Fruit fly (Drosophila melanogaster): ENCODE results near the gene Acer.

Acer gene

DNA sequence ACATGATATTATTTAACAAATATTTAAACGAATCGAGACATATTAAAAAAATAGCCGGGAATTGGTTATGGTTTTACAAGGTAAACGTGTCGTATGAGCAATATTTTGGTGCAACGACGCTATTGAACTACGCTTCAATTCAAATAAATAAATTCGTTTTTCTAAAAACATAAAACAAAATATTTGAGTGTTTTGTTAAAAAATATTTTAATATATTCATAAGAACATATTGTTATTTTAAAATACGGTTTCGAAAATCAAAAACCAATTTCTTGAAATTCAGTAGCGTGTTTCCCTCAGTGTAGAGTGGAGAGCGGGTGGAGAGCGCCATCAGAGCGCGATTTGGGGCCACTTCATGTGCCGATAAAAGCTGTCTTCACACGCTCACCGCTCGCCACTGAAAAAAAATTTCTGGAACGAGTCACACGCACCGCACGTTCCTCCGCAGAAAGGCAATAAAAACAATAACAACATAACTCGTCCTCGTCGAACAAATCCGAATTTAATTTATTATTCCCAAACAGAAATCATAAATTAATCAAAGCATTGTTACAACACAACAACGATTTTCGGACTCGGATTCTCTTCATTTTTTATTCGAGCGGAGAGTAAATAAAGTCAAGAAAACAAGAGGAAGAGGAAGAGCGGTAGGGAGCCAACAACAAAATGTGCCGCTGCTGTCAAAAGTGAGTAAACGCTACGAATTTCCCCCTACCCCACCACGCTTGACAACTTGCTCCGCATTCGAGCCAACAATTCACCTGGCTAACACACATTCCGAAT, 13.9 kb downstream of the Acer start (continued):
- peak; percentile 56 for TF ChIP-seq CG7987 (GFP tag; optimal IDR thresholded peaks at IDR 0.05)
- no peak for TF ChIP-seq CG11085 (GFP tag; IDR thresholded peaks at IDR 0.05)
- no peak for TF ChIP-seq maf-S (GFP tag; optimal IDR thresholded peaks at IDR 0.05)
- TF ChIP-seq CG9797 (GFP tag; optimal IDR thresholded peaks at IDR 0.05): peak; percentile 18
- peak; percentile 87 for TF ChIP-seq slbo (GFP tag; IDR thresholded peaks at IDR 0.05)
- TF ChIP-seq Nf-YB (GFP tag; optimal IDR thresholded peaks at IDR 0.05): peak; percentile 86
- TF ChIP-seq CG7271 (tag; optimal IDR thresholded peaks at IDR 0.05): no peak
- no peak for TF ChIP-seq HLHmδ (GFP tag; optimal IDR thresholded peaks at IDR 0.05)
- peak; percentile 79 for TF ChIP-seq CG30431 (GFP tag; optimal IDR thresholded peaks at IDR 0.05)
- peak; percentile 33 for TF ChIP-seq tup (GFP tag; optimal IDR thresholded peaks at IDR 0.05)
- peak; percentile 84 for TF ChIP-seq ind (GFP tag; optimal IDR thresholded peaks at IDR 0.05)
- peak; percentile 97 for TF ChIP-seq gem (tag; optimal IDR thresholded peaks at IDR 0.05)
- peak; percentile 93 for TF ChIP-seq caup (GFP tag; optimal IDR thresholded peaks at IDR 0.05; ENCODE audit: severe bottlenecking)
- peak; percentile 87 for TF ChIP-seq CG6854 (GFP tag; optimal IDR thresholded peaks at IDR 0.05)
- TF ChIP-seq MTF-1 (GFP tag; optimal IDR thresholded peaks at IDR 0.05; ENCODE audit: borderline replicate concordance): peak; percentile 65
- peak; percentile 79 for TF ChIP-seq CG32532 (GFP tag; IDR thresholded peaks at IDR 0.05)
- TF ChIP-seq Atf6 (GFP tag; IDR thresholded peaks at IDR 0.05): peak; percentile 81
- TF ChIP-seq jigr1 (GFP tag; IDR thresholded peaks at IDR 0.05): peak; percentile 72; the same call in 1 of the 3 replicates
- peak in 1 of 2 experiments; percentile 71 for TF ChIP-seq chif (GFP tag; optimal IDR thresholded peaks at IDR 0.05)
- no peak for TF ChIP-seq fd102C (GFP tag; optimal IDR thresholded peaks at IDR 0.05)
- TF ChIP-seq CG7786 (GFP tag; optimal IDR thresholded peaks at IDR 0.05): peak; percentile 6
- peak; percentile 87 for TF ChIP-seq az2 (GFP tag; optimal IDR thresholded peaks at IDR 0.05)
- TF ChIP-seq bcd (GFP tag; optimal IDR thresholded peaks at IDR 0.05): peak; percentile 94
- peak; percentile 62; the same call in 2 of the 3 replicates for TF ChIP-seq Optix (GFP tag; IDR thresholded peaks at IDR 0.05)
- no peak for TF ChIP-seq TFAM (GFP tag; optimal IDR thresholded peaks at IDR 0.05)
- no peak for TF ChIP-seq Gsc (GFP tag; IDR thresholded peaks at IDR 0.05)
- peak; percentile 3 for TF ChIP-seq CG17186 (GFP tag; optimal IDR thresholded peaks at IDR 0.05)
- peak; percentile 79 for TF ChIP-seq crol (GFP tag; IDR thresholded peaks at IDR 0.05)
- TF ChIP-seq esg (GFP tag; conservative IDR thresholded peaks at IDR 0.05): peak; percentile 79
- TF ChIP-seq row (GFP tag; IDR thresholded peaks at IDR 0.05): peak; percentile 92
- TF ChIP-seq slou (GFP tag; optimal IDR thresholded peaks at IDR 0.05): peak; percentile 71
- TF ChIP-seq CG31365 (tag; optimal IDR thresholded peaks at IDR 0.05): peak; percentile 0
- peak; percentile 94 for TF ChIP-seq PHDP (tag; optimal IDR thresholded peaks at IDR 0.05)
- peak; percentile 48; the same call in 1 of the 2 replicates for TF ChIP-seq CG17328 (GFP tag; IDR thresholded peaks at IDR 0.05)
- peak; percentile 90 for TF ChIP-seq CG4328 (GFP tag; optimal IDR thresholded peaks at IDR 0.05)
- TF ChIP-seq lov (optimal IDR thresholded peaks at IDR 0.05): no peak
- peak; percentile 71; the same call in 1 of the 3 replicates for TF ChIP-seq lov (GFP tag; IDR thresholded peaks at IDR 0.05)
- TF ChIP-seq Pdp1 (GFP tag; optimal IDR thresholded peaks at IDR 0.05): peak; percentile 53 to 62
- TF ChIP-seq CG6175 (GFP tag; IDR thresholded peaks at IDR 0.05): peak; percentile 4; the same call in 1 of the 3 replicates
- TF ChIP-seq dpn (GFP tag; optimal IDR thresholded peaks at IDR 0.05): peak; percentile 42 to 80
- peak; percentile 81 for TF ChIP-seq croc (GFP tag; conservative IDR thresholded peaks at IDR 0.05)
- TF ChIP-seq sob (GFP tag; IDR thresholded peaks at IDR 0.05): peak; percentile 56
- no peak for TF ChIP-seq tll (GFP tag; optimal IDR thresholded peaks at IDR 0.05)
- TF ChIP-seq stc (GFP tag; IDR thresholded peaks at IDR 0.05): peak; percentile 67
- peak; percentile 23 for TF ChIP-seq kay (GFP tag; optimal IDR thresholded peaks at IDR 0.05)
- peak; percentile 51 for TF ChIP-seq CG10565 (GFP tag; optimal IDR thresholded peaks at IDR 0.05)
- peak; percentile 38 for TF ChIP-seq Side (GFP tag; optimal IDR thresholded peaks at IDR 0.05)
- TF ChIP-seq prd (optimal IDR thresholded peaks at IDR 0.05): no peak
- peak; percentile 81; the same call in 2 of the 3 replicates for TF ChIP-seq prd (GFP tag; IDR thresholded peaks at IDR 0.05)
- peak; percentile 52 for TF ChIP-seq CTCF (GFP tag; optimal IDR thresholded peaks at IDR 0.05)
